Fruit fly (Drosophila melanogaster) whole organism, pupa: Measurements from ENCODE around the gene mtgo.

Experiments
- CG10348 ChIP-seq: fragments of 200-800 bp; sonication (Bioruptor generic); IDR thresholded peaks from 2 replicates; pipeline ENCODE4 v1.3.6; 2022; ENCODE audit warnings: missing biosample characterization, missing genetic modification characterization
- CG12605 ChIP-seq: fragments of 200-800 bp; sonication (Bioruptor generic); IDR thresholded peaks from 2 replicates; pipeline ENCODE4 v1.3.6; 2022; ENCODE audit warnings: missing biosample characterization, missing genetic modification characterization
- CG13204 ChIP-seq: fragments of 200-800 bp; sonication (Bioruptor generic); optimal IDR thresholded peaks from 2 replicates; lab custom pipeline; 2018; ENCODE audit warnings: missing biosample characterization, mild to moderate bottlenecking, missing genetic modification characterization, moderate library complexity
- CG14655 ChIP-seq: fragments of 200-800 bp; sonication (Bioruptor generic); optimal IDR thresholded peaks from 3 replicates; lab custom pipeline; 2017; ENCODE audit warnings: mild to moderate bottlenecking, missing biosample characterization, missing genetic modification reagents, missing genetic modification characterization
- CG15710 ChIP-seq: fragments of 200-800 bp; sonication (Bioruptor generic); optimal IDR thresholded peaks from 2 replicates; lab custom pipeline; 2018; ENCODE audit warnings: missing biosample characterization, mild to moderate bottlenecking, missing genetic modification characterization, moderate library complexity
- CG17806 ChIP-seq: fragments of 200-800 bp; sonication (Bioruptor generic); optimal IDR thresholded peaks from 2 replicates; lab custom pipeline; 2018; ENCODE audit warnings: missing biosample characterization, mild to moderate bottlenecking, missing genetic modification characterization, moderate library complexity
- CG32121 ChIP-seq: fragments of 200-800 bp; sonication (Bioruptor generic); IDR thresholded peaks from 2 replicates; pipeline ENCODE4 v1.3.6; 2022; ENCODE audit warnings: missing biosample characterization, missing genetic modification characterization
- CG34367 ChIP-seq: fragments of 200-800 bp; sonication (Bioruptor generic); optimal IDR thresholded peaks from 2 replicates; lab custom pipeline; 2018; ENCODE audit warnings: missing biosample characterization, mild to moderate bottlenecking, missing genetic modification characterization
- CG4496 ChIP-seq: fragments of 200-800 bp; sonication (Bioruptor generic); IDR thresholded peaks from 3 replicates; pipeline ENCODE4 v1.3.6; 2022; ENCODE audit warnings: missing biosample characterization, missing genetic modification characterization
- CG8159 ChIP-seq: fragments of 200-800 bp; sonication (Bioruptor generic); optimal IDR thresholded peaks from 3 replicates; lab custom pipeline; 2018; ENCODE audit warnings: missing biosample characterization, mild to moderate bottlenecking, missing genetic modification characterization, moderate library complexity
- CG8301 ChIP-seq: fragments of 200-800 bp; sonication (Bioruptor generic); optimal IDR thresholded peaks from 2 replicates; lab custom pipeline; 2018; ENCODE audit warnings: missing biosample characterization, mild to moderate bottlenecking, missing genetic modification characterization
- CG9948 ChIP-seq: fragments of 200-800 bp; sonication (Bioruptor generic); optimal IDR thresholded peaks from 2 replicates; lab custom pipeline; 2018; ENCODE audit warnings: missing biosample characterization, mild to moderate bottlenecking, missing genetic modification characterization, moderate library complexity
- D1 ChIP-seq: fragments of 200-800 bp; sonication (Bioruptor generic); optimal IDR thresholded peaks from 2 replicates; lab custom pipeline; 2018; ENCODE audit warnings: missing biosample characterization, mild to moderate bottlenecking, missing genetic modification characterization, moderate library complexity
- EcR ChIP-seq: fragments of 200-800 bp; sonication (Bioruptor generic); optimal IDR thresholded peaks from 3 replicates; lab custom pipeline; 2019; ENCODE audit warnings: missing biosample characterization, missing genetic modification characterization, mild to moderate bottlenecking, moderate library complexity, missing genetic modification reagents
- Ets98B ChIP-seq: fragments of 200-800 bp; sonication (Bioruptor generic); IDR thresholded peaks from 2 replicates; pipeline ENCODE4 v1.3.6; 2022; ENCODE audit warnings: missing biosample characterization, missing genetic modification characterization
- Pif1A ChIP-seq: fragments of 200-800 bp; sonication (Bioruptor generic); optimal IDR thresholded peaks from 3 replicates; lab custom pipeline; 2016; ENCODE audit warnings: missing biosample characterization, missing genetic modification characterization
- Pif1B ChIP-seq: fragments of 200-800 bp; sonication (Bioruptor generic); optimal IDR thresholded peaks from 3 replicates; lab custom pipeline; 2016; ENCODE audit warnings: missing biosample characterization, missing genetic modification characterization
- Snoo ChIP-seq: fragments of 200-800 bp; sonication (Bioruptor generic); optimal IDR thresholded peaks from 3 replicates; lab custom pipeline; 2017; ENCODE audit warnings: missing biosample characterization, mild to moderate bottlenecking, missing genetic modification characterization, inconsistent platforms
- fd96Ca ChIP-seq: fragments of 200-800 bp; sonication (Bioruptor generic); IDR thresholded peaks from 3 replicates; pipeline ENCODE4 v1.3.6; 2022; ENCODE audit warnings: missing biosample characterization, missing genetic modification characterization
- gl ChIP-seq: fragments of 200-800 bp; sonication (Bioruptor generic); optimal IDR thresholded peaks from 2 replicates; lab custom pipeline; 2018; ENCODE audit warnings: missing biosample characterization, mild to moderate bottlenecking, missing genetic modification characterization
- rn ChIP-seq: fragments of 200-800 bp; sonication (Bioruptor generic); IDR thresholded peaks from 2 replicates; pipeline ENCODE4 v1.3.6; 2022; ENCODE audit warnings: missing biosample characterization, missing genetic modification characterization

Gene mtgo

dm6 chr2L:16645479-16646302 is 100.9 kb downstream of the mtgo start:
- TF ChIP-seq CG4496 (GFP tag; lab: Robert Waterston, UW) = peak; percentile 41; the same call in 1 of the 3 replicates
- TF ChIP-seq CG9948 (tag; lab: Kevin White, UChicago) = peak; percentile 31
- no peak for TF ChIP-seq CG34367 (tag; lab: Kevin White, UChicago)
- TF ChIP-seq CG17806 (tag; lab: Kevin White, UChicago) = peak; percentile 22
- TF ChIP-seq Pif1A (GFP tag; lab: Kevin White, UChicago) = no peak
- TF ChIP-seq CG14655 (GFP tag; lab: Kevin White, UChicago) = peak; percentile 35
- TF ChIP-seq Pif1B (GFP tag; lab: Kevin White, UChicago) = no peak
- peak; percentile 49 for TF ChIP-seq CG8301
- TF ChIP-seq gl = no peak
- TF ChIP-seq fd96Ca (GFP tag; lab: Robert Waterston, UW) = 0 out of 3 replicates have a peak, but pooled peaks have one; percentile 33
- peak; percentile 24 for TF ChIP-seq CG15710 (tag; lab: Kevin White, UChicago)
- peak; percentile 72 for TF ChIP-seq EcR (GFP tag; lab: Kevin White, UChicago)
- no peak for TF ChIP-seq CG10348
- TF ChIP-seq CG8159 (tag; lab: Kevin White, UChicago) = peak; percentile 39

- TF ChIP-seq CG14655 (GFP tag; lab: Kevin White, UChicago) = peak; percentile 53
- TF ChIP-seq CG8301 = peak; percentile 50
- TF ChIP-seq D1 (tag; lab: Kevin White, UChicago) = no peak
- TF ChIP-seq CG12605 (GFP tag; lab: Robert Waterston, UW) = no peak
- peak; percentile 42 for TF ChIP-seq CG15710 (tag; lab: Kevin White, UChicago)
- no peak for TF ChIP-seq Pif1B (GFP tag; lab: Kevin White, UChicago)
- TF ChIP-seq CG32121 (GFP tag; lab: Robert Waterston, UW) = no peak
- TF ChIP-seq CG17806 (tag; lab: Kevin White, UChicago) = peak; percentile 40
- peak; percentile 54 for TF ChIP-seq Pif1A (GFP tag; lab: Kevin White, UChicago)
- no peak for TF ChIP-seq Snoo (tag; lab: Kevin White, UChicago)
- TF ChIP-seq CG9948 (tag; lab: Kevin White, UChicago) = peak; percentile 21
- TF ChIP-seq rn = no peak
- TF ChIP-seq CG8159 (tag; lab: Kevin White, UChicago) = peak; percentile 50
- no peak for TF ChIP-seq CG34367 (tag; lab: Kevin White, UChicago)
- no peak for TF ChIP-seq gl
- no peak for TF ChIP-seq fd96Ca (GFP tag; lab: Robert Waterston, UW)
- TF ChIP-seq Ets98B (GFP tag; lab: Robert Waterston, UW) = peak; percentile 14; the same call in 1 of the 2 replicates
- TF ChIP-seq CG4496 (GFP tag; lab: Robert Waterston, UW) = 0 out of 3 replicates have a peak, but pooled peaks have one; percentile 15
- no peak for TF ChIP-seq CG13204 (GFP tag; lab: Kevin White, UChicago)
- TF ChIP-seq CG10348 = no peak
- no peak for TF ChIP-seq EcR (GFP tag; lab: Kevin White, UChicago)
Observed at dm6 chr2L:16647773-16648172, 103.0 kb downstream of the mtgo start.

dm6 chr2L:16648925-16649324 is 104.1 kb downstream of the mtgo start:
- TF ChIP-seq CG32121 (GFP tag; lab: Robert Waterston, UW) = no peak
- TF ChIP-seq Pif1A (GFP tag; lab: Kevin White, UChicago) = no peak
- no peak for TF ChIP-seq CG4496 (GFP tag; lab: Robert Waterston, UW)
- no peak for TF ChIP-seq Pif1B (GFP tag; lab: Kevin White, UChicago)
- TF ChIP-seq CG14655 (GFP tag; lab: Kevin White, UChicago) = no peak
- TF ChIP-seq CG9948 (tag; lab: Kevin White, UChicago) = no peak
- no peak for TF ChIP-seq D1 (tag; lab: Kevin White, UChicago)
- no peak for TF ChIP-seq CG15710 (tag; lab: Kevin White, UChicago)

- TF ChIP-seq CG4496 (GFP tag; lab: Robert Waterston, UW) = no peak
- TF ChIP-seq CG32121 (GFP tag; lab: Robert Waterston, UW) = no peak
Observed at dm6 chr2L:16653541-16653940, 108.7 kb downstream of the mtgo start.

dm6 chr2L:16656692-16657109 is 111.9 kb downstream of the mtgo start:
- TF ChIP-seq rn = 0 out of 2 replicates have a peak, but pooled peaks have one; percentile 21
- no peak for TF ChIP-seq CG32121 (GFP tag; lab: Robert Waterston, UW)
- peak; percentile 21 for TF ChIP-seq CG17806 (tag; lab: Kevin White, UChicago)
- no peak for TF ChIP-seq CG12605 (GFP tag; lab: Robert Waterston, UW)
- TF ChIP-seq CG8159 (tag; lab: Kevin White, UChicago) = peak; percentile 56
- no peak for TF ChIP-seq gl
- peak; percentile 49 for TF ChIP-seq CG15710 (tag; lab: Kevin White, UChicago)
- peak; percentile 24 for TF ChIP-seq CG34367 (tag; lab: Kevin White, UChicago)
- TF ChIP-seq EcR (GFP tag; lab: Kevin White, UChicago) = peak; percentile 8
- peak; percentile 30; the same call in 1 of the 2 replicates for TF ChIP-seq Ets98B (GFP tag; lab: Robert Waterston, UW)
- TF ChIP-seq CG9948 (tag; lab: Kevin White, UChicago) = peak; percentile 44

dm6 chr2L:16657467-16657866 is 112.7 kb downstream of the mtgo start:
- no peak for TF ChIP-seq CG13204 (GFP tag; lab: Kevin White, UChicago)
- no peak for TF ChIP-seq Snoo (tag; lab: Kevin White, UChicago)
- TF ChIP-seq Pif1A (GFP tag; lab: Kevin White, UChicago) = no peak
- no peak for TF ChIP-seq CG15710 (tag; lab: Kevin White, UChicago)
- TF ChIP-seq CG32121 (GFP tag; lab: Robert Waterston, UW) = no peak
